Worm (Caenorhabditis elegans) whole organism, midembryonic: Measurements from ENCODE around the gene trpp-1.

ENCODE experiments used
- T22C8.4 ChIP-seq: fragments of 200-800 bp; sonication (Bioruptor generic); IDR thresholded peaks from 2 replicates; pipeline ENCODE4 v1.3.6; 2022; ENCODE audit warnings: missing genetic modification characterization, missing compliant biosample characterization
- ref-1 ChIP-seq: fragments of 200-800 bp; sonication (Bioruptor generic); conservative IDR thresholded peaks from 2 replicates; pipeline ENCODE4 v1.3.6; 2022; ENCODE audit warnings: missing genetic modification reagents, missing genetic modification characterization, missing compliant biosample characterization

ce11 chrV:206814-207213, 5.4 kb downstream of the trpp-1 start:
- TF ChIP-seq T22C8.4 = no peak
- no peak for TF ChIP-seq ref-1 (GFP tag; lab: Robert Waterston, UW)
